Worm (Caenorhabditis elegans) whole organism, young adult: ENCODE measurements around the gene cpz-2.

ENCODE experiments used
- B0019.2 ChIP-seq: fragments of 200-800 bp; sonication (Bioruptor generic); conservative IDR thresholded peaks from 2 replicates; pipeline ENCODE4 v1.3.6; 2022; ENCODE audit warnings: missing genetic modification reagents, missing genetic modification characterization, missing compliant biosample characterization
- B0336.3 ChIP-seq: fragments of 200-800 bp; sonication (Bioruptor generic); IDR thresholded peaks from 2 replicates; pipeline ENCODE4 v1.3.6; 2022; ENCODE audit warnings: missing genetic modification characterization, missing compliant biosample characterization
- F10E7.11 ChIP-seq: sonication (generic microtip); optimal IDR thresholded peaks from 2 replicates; lab custom pipeline; 2017; ENCODE audit warnings: mild to moderate bottlenecking, missing genetic modification characterization, moderate library complexity, missing compliant biosample characterization
- F55B11.4 ChIP-seq: sonication (generic microtip); optimal IDR thresholded peaks from 2 replicates; lab custom pipeline; 2016; ENCODE audit warnings: missing compliant biosample characterization, missing genetic modification characterization, borderline replicate concordance; ENCODE audit not compliant: insufficient read depth
- madf-8 ChIP-seq: fragments of 200-800 bp; sonication (Bioruptor generic); conservative IDR thresholded peaks from 2 replicates; pipeline ENCODE4 v1.3.6; 2022; ENCODE audit warnings: missing genetic modification reagents, missing genetic modification characterization, missing compliant biosample characterization
- repo-1 ChIP-seq: sonication (generic microtip); optimal IDR thresholded peaks from 2 replicates; lab custom pipeline; 2017; ENCODE audit warnings: mild to moderate bottlenecking, missing genetic modification characterization, missing compliant biosample characterization
- tbp1 ChIP-seq: fragments of 200-800 bp; sonication (Bioruptor generic); optimal IDR thresholded peaks from 2 replicates; lab custom pipeline; 2018; ENCODE audit warnings: mild to moderate bottlenecking, missing genetic modification characterization, missing compliant biosample characterization
- tbx-9 ChIP-seq: sonication (generic microtip); optimal IDR thresholded peaks from 2 replicates; lab custom pipeline; 2016; ENCODE audit warnings: borderline replicate concordance, missing genetic modification characterization, inconsistent platforms, missing compliant biosample characterization
- unc-130 ChIP-seq: sonication (generic microtip); optimal IDR thresholded peaks from 2 replicates; lab custom pipeline; 2016; ENCODE audit warnings: missing genetic modification reagents, missing genetic modification characterization, missing compliant biosample characterization
- unc-62 ChIP-seq: fragments of 150-350 bp; optimal IDR thresholded peaks from 2 replicates; lab custom pipeline; 2014; ENCODE audit warnings: missing biosample characterization, missing genetic modification reagents, missing genetic modification characterization
- ztf-26 ChIP-seq: sonication (generic microtip); optimal IDR thresholded peaks from 2 replicates; lab custom pipeline; 2017; ENCODE audit warnings: missing genetic modification characterization, missing compliant biosample characterization
- ztf-3 ChIP-seq: fragments of 200-800 bp; sonication (Bioruptor generic); optimal IDR thresholded peaks from 2 replicates; lab custom pipeline; 2018; ENCODE audit warnings: mild to moderate bottlenecking, missing genetic modification characterization, missing compliant biosample characterization

DNA sequence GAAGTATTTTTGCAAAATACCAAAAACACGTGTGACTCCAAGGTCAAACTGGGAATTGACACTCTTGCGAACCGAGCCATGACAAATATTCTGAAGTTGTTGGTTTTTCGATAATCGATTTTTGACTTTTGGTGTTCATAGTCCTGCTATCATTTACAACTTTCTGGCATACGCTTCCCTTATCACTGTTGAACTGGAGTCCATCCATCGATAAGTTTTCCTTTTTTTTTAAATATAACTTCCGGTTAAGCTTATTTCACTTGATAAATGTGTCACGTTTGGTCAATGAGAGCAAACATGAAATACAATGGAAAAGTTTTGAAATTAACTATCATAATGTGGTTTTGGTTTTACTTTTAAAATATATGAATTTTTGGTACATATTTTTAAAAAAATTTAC is 40.7 kb downstream of the cpz-2 start:
- no peak for TF ChIP-seq B0336.3 (GFP tag; lab: Robert Waterston, UW)
- TF ChIP-seq ztf-26: no peak
- no peak for TF ChIP-seq unc-130 (GFP tag; lab: Kevin White, UChicago)
- no peak for TF ChIP-seq ztf-3 (GFP tag; lab: Kevin White, UChicago)
- no peak for TF ChIP-seq F10E7.11
- no peak for TF ChIP-seq tbx-9
- TF ChIP-seq repo-1 (tag; lab: Kevin White, UChicago): no peak
- no peak for TF ChIP-seq B0019.2
- no peak for TF ChIP-seq unc-62 (GFP tag; lab: Kevin White, UChicago)
- no peak for TF ChIP-seq F55B11.4 (tag; lab: Kevin White, UChicago)
- no peak for TF ChIP-seq madf-8 (GFP tag; lab: Robert Waterston, UW)
- TF ChIP-seq tbp1 (GFP tag; lab: Kevin White, UChicago): no peak
